Worm (Caenorhabditis elegans) whole organism, L4 larva: ENCODE measurements around the gene F41F3.1.

Experiments
- Y48G9A.11 ChIP-seq: fragments of 200-800 bp; sonication (Bioruptor generic); IDR thresholded peaks from 2 replicates; pipeline ENCODE4 v1.3.6; 2022; ENCODE audit warnings: missing genetic modification reagents, missing genetic modification characterization, missing compliant biosample characterization
- aly-2 ChIP-seq: sonication (generic microtip); optimal IDR thresholded peaks from 2 replicates; lab custom pipeline; 2018; ENCODE audit warnings: missing biosample characterization, missing genetic modification characterization
- ceh-82 ChIP-seq: sonication (generic microtip); optimal IDR thresholded peaks from 2 replicates; lab custom pipeline; 2017; ENCODE audit warnings: missing biosample characterization, missing genetic modification characterization
- skn-1 ChIP-seq: fragments of 150-350 bp; optimal IDR thresholded peaks from 2 replicates; lab custom pipeline; 2014; ENCODE audit warnings: missing biosample characterization, missing genetic modification characterization
- unc-62 ChIP-seq, 3 experiments: fragments of 150-350 bp in 1 of 3; sonication (generic microtip); optimal IDR thresholded peaks in 2 of 3; peaks in 1 of 3; 1 replicate in 1 of 3; 2 replicates in 2 of 3; lab custom pipeline; 2014 to 2017; ENCODE audit warnings: missing biosample characterization in 3 of 3, missing genetic modification characterization in 3 of 3, missing genetic modification reagents in 3 of 3, missing genotype in 1 of 3
- ztf-11 ChIP-seq: fragments of 150-350 bp; optimal IDR thresholded peaks from 2 replicates; lab custom pipeline; 2014; ENCODE audit warnings: missing biosample characterization, missing genetic modification characterization

DNA sequence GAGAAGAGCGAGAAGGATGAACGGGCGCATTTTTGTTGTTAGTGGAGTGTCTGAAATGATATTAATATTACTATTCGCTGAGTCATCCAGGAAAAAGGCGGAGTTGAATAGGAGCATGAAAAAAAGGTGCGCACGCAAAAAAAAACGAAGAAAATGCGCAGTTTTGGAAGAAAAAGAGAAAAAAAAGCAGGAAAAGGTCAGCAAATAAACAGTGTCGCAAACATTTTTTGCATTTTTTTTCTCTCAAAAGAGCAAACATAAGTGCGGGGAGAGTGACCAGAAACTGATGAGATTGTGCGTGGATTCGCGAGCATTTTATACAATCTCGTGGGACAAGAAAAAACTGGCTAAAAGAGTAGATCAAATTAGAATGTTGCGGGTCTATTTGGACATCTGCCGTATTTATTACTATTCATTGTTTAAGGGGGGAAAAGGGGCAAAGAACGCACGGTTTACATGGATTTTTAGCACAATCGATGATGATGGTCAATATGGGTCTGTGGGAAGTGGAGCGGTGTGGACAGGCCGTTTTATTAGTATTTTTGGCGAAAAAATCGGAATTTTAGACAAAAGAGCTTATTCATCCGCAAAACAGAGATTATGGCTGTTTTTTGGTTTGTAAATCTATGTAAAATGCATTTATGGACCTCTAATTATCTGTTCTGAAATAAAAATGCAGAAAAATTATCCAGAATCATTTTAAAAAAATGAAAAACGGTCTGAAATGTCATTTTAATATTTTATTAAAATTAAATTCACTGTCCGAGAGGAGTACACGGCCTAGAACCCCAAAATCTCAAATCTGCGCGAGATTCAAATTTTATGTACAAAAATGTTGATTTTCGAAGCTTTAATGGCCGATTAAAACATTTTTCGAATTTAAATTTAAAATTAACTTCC is 38.3 kb downstream of the F41F3.1 start, which contains the start of gene cpg-8:
- no peak for TF ChIP-seq ceh-82 (tag; lab: Kevin White, UChicago)
- TF ChIP-seq aly-2 (tag; lab: Kevin White, UChicago): no peak
- peak in 1 of 2 experiments; percentile 4 for TF ChIP-seq unc-62 (GFP tag; optimal IDR thresholded peaks at IDR 0.05 in 1 of 2; lab: Kevin White, UChicago)
- no peak for TF ChIP-seq unc-62 (tag; optimal IDR thresholded peaks at IDR 0.05; lab: Kevin White, UChicago)
- no peak for TF ChIP-seq skn-1
- no peak for TF ChIP-seq ztf-11 (tag; lab: Kevin White, UChicago)
- TF ChIP-seq Y48G9A.11 (GFP tag; lab: Robert Waterston, UW): no peak
